Fruit fly (Drosophila melanogaster) whole organism, embryonic: Measurements from ENCODE around the gene Argk1.
A peak's percentile ranks its signal among the peaks of the same experiment; 100 is the strongest.

Experiments
- Abd-B ChIP-seq: fragments of 200-800 bp; sonication (Bioruptor generic); optimal IDR thresholded peaks from 2 replicates; lab custom pipeline; 2018; ENCODE audit warnings: missing biosample characterization, mild to moderate bottlenecking, missing genetic modification characterization, moderate library complexity
- Atf3 ChIP-seq: fragments of 200-800 bp; sonication (Bioruptor generic); optimal IDR thresholded peaks from 3 replicates; lab custom pipeline; 2016; ENCODE audit warnings: missing biosample characterization, missing genetic modification characterization
- CG11398 ChIP-seq: fragments of 200-800 bp; sonication (Bioruptor generic); optimal IDR thresholded peaks from 2 replicates; lab custom pipeline; 2016; ENCODE audit warnings: missing biosample characterization, missing genetic modification characterization
- CG12104 ChIP-seq: fragments of 200-800 bp; sonication (Bioruptor generic); optimal IDR thresholded peaks from 3 replicates; lab custom pipeline; 2016; ENCODE audit warnings: missing biosample characterization, missing genetic modification characterization
- CG1233 ChIP-seq: fragments of 200-800 bp; sonication (Bioruptor generic); optimal IDR thresholded peaks from 4 replicates; lab custom pipeline; 2018; ENCODE audit warnings: missing biosample characterization, mild to moderate bottlenecking, missing genetic modification characterization
- CG17328 ChIP-seq: fragments of 200-800 bp; sonication (Bioruptor generic); IDR thresholded peaks from 2 replicates; pipeline ENCODE4 v1.3.6; 2022; ENCODE audit warnings: missing biosample characterization, missing genetic modification characterization
- CG17359 ChIP-seq: fragments of 200-800 bp; sonication (Bioruptor generic); optimal IDR thresholded peaks from 3 replicates; lab custom pipeline; 2018; ENCODE audit warnings: missing biosample characterization, mild to moderate bottlenecking, missing genetic modification characterization, moderate library complexity
- CG17385 ChIP-seq: fragments of 200-800 bp; sonication (Bioruptor generic); optimal IDR thresholded peaks from 3 replicates; lab custom pipeline; 2018; ENCODE audit warnings: missing biosample characterization, mild to moderate bottlenecking, missing genetic modification characterization
- CG17568 ChIP-seq: fragments of 200-800 bp; sonication (Bioruptor generic); optimal IDR thresholded peaks from 2 replicates; lab custom pipeline; 2018; ENCODE audit warnings: missing biosample characterization, mild to moderate bottlenecking, missing genetic modification characterization, moderate library complexity
- CG2120 ChIP-seq: fragments of 200-800 bp; sonication (Bioruptor generic); optimal IDR thresholded peaks from 3 replicates; lab custom pipeline; 2016; ENCODE audit warnings: missing biosample characterization, missing genetic modification characterization
- CG30403 ChIP-seq: fragments of 200-800 bp; sonication (Bioruptor generic); optimal IDR thresholded peaks from 3 replicates; lab custom pipeline; 2016; ENCODE audit warnings: missing biosample characterization, missing genetic modification characterization
- CG31441 ChIP-seq: fragments of 200-800 bp; sonication (Bioruptor generic); IDR thresholded peaks from 2 replicates; pipeline ENCODE4 v1.3.6; 2022; ENCODE audit warnings: missing biosample characterization, missing genetic modification characterization
- CG34422 ChIP-seq: fragments of 200-800 bp; sonication (Bioruptor generic); IDR thresholded peaks from 3 replicates; pipeline ENCODE4 v1.3.6; 2022; ENCODE audit warnings: missing biosample characterization, missing genetic modification characterization
- CG4404 ChIP-seq: fragments of 200-800 bp; sonication (Bioruptor generic); IDR thresholded peaks from 2 replicates; pipeline ENCODE4 v1.3.6; 2022; ENCODE audit warnings: missing biosample characterization, missing genetic modification characterization
- CG4424 ChIP-seq: fragments of 200-800 bp; sonication (Bioruptor generic); optimal IDR thresholded peaks from 3 replicates; lab custom pipeline; 2016; ENCODE audit warnings: missing biosample characterization, missing genetic modification characterization
- CG4820 ChIP-seq: fragments of 200-800 bp; sonication (Bioruptor generic); optimal IDR thresholded peaks from 3 replicates; lab custom pipeline; 2016; ENCODE audit warnings: missing biosample characterization, missing genetic modification characterization
- CG4854 ChIP-seq: fragments of 200-800 bp; sonication (Bioruptor generic); optimal IDR thresholded peaks from 2 replicates; lab custom pipeline; 2016; ENCODE audit warnings: missing biosample characterization, missing genetic modification characterization, inconsistent platforms
- CG6683 ChIP-seq: fragments of 200-800 bp; sonication (Bioruptor generic); optimal IDR thresholded peaks from 2 replicates; lab custom pipeline; 2017; ENCODE audit warnings: missing biosample characterization, mild to moderate bottlenecking, missing genetic modification characterization, missing genetic modification reagents
- CG6765 ChIP-seq: fragments of 200-800 bp; sonication (Bioruptor generic); optimal IDR thresholded peaks from 3 replicates; lab custom pipeline; 2017; ENCODE audit warnings: missing biosample characterization, mild to moderate bottlenecking, missing genetic modification characterization
- CG7963 ChIP-seq: fragments of 200-800 bp; sonication (Bioruptor generic); IDR thresholded peaks from 3 replicates; pipeline ENCODE4 v1.3.6; 2022; ENCODE audit warnings: missing biosample characterization, missing genetic modification characterization; ENCODE audit not compliant: partially characterized antibody
- CG8359 ChIP-seq: fragments of 200-800 bp; sonication (Bioruptor generic); optimal IDR thresholded peaks from 2 replicates; lab custom pipeline; 2017; ENCODE audit warnings: missing biosample characterization, mild to moderate bottlenecking, missing genetic modification characterization, borderline replicate concordance
- CG8388 ChIP-seq: fragments of 200-800 bp; sonication (Bioruptor generic); optimal IDR thresholded peaks from 2 replicates; lab custom pipeline; 2019; ENCODE audit warnings: missing biosample characterization, mild to moderate bottlenecking, missing genetic modification characterization, moderate library complexity
- CTCF ChIP-seq: fragments of 200-800 bp; sonication (Bioruptor generic); optimal IDR thresholded peaks from 2 replicates; lab custom pipeline; 2017; ENCODE audit warnings: missing biosample characterization, mild to moderate bottlenecking, missing genetic modification characterization, moderate library complexity
- D ChIP-seq, 2 experiments: fragments of 200-800 bp in 1 of 2; fragments of >200 bp in 1 of 2; sonication (Bioruptor generic) in 1 of 2; optimal IDR thresholded peaks; 2 replicates in 1 of 2; 3 replicates in 1 of 2; lab custom pipeline; 2017; ENCODE audit warnings: mild to moderate bottlenecking in 1 of 2, missing biosample characterization in 1 of 2, missing genetic modification characterization in 1 of 2, missing genetic modification reagents in 1 of 2
- ERR ChIP-seq: fragments of 200-800 bp; sonication (Bioruptor generic); optimal IDR thresholded peaks from 2 replicates; lab custom pipeline; 2016; ENCODE audit warnings: missing biosample characterization, missing genetic modification characterization
- Lpt ChIP-seq: fragments of >200 bp; optimal IDR thresholded peaks from 2 replicates; lab custom pipeline; 2018; ENCODE audit warnings: missing biosample characterization, missing genetic modification characterization
- MESR4 ChIP-seq: fragments of 200-800 bp; sonication (Bioruptor generic); optimal IDR thresholded peaks from 2 replicates; lab custom pipeline; 2018; ENCODE audit warnings: missing biosample characterization, mild to moderate bottlenecking, missing genetic modification characterization, moderate library complexity
- Mrtf ChIP-seq: fragments of 200-800 bp; sonication (Bioruptor generic); IDR thresholded peaks from 3 replicates; pipeline ENCODE4 v1.3.6; 2022; ENCODE audit warnings: missing biosample characterization, missing genetic modification characterization
- Sox102F ChIP-seq: fragments of 200-800 bp; sonication (Bioruptor generic); optimal IDR thresholded peaks from 2 replicates; lab custom pipeline; 2018; ENCODE audit warnings: missing biosample characterization, mild to moderate bottlenecking, missing genetic modification characterization, moderate library complexity
- Stat92E ChIP-seq, 3 experiments: fragments of >200 bp in 2 of 3; fragments of 200-800 bp in 1 of 3; sonication (Bioruptor generic) in 1 of 3; optimal IDR thresholded peaks; 2 replicates each; lab custom pipeline; 2017 to 2019; ENCODE audit warnings: missing biosample characterization in 3 of 3, missing genetic modification characterization in 3 of 3, mild to moderate bottlenecking in 1 of 3, moderate library complexity in 1 of 3
- TFAM ChIP-seq: fragments of 200-800 bp; sonication (Bioruptor generic); optimal IDR thresholded peaks from 2 replicates; lab custom pipeline; 2017; ENCODE audit warnings: missing biosample characterization, missing genetic modification characterization, inconsistent platforms
- ac ChIP-seq: fragments of 200-800 bp; sonication (Bioruptor generic); optimal IDR thresholded peaks from 3 replicates; lab custom pipeline; 2017; ENCODE audit warnings: missing biosample characterization, mild to moderate bottlenecking, missing genetic modification characterization
- bcd ChIP-seq: fragments of 200-800 bp; sonication (Bioruptor generic); optimal IDR thresholded peaks from 2 replicates; lab custom pipeline; 2017; ENCODE audit warnings: missing biosample characterization, mild to moderate bottlenecking, missing genetic modification characterization
- caup ChIP-seq: fragments of 200-800 bp; sonication (Bioruptor generic); optimal IDR thresholded peaks from 3 replicates; lab custom pipeline; 2017; ENCODE audit warnings: missing biosample characterization, mild to moderate bottlenecking, missing genetic modification characterization, moderate library complexity; ENCODE audit not compliant: severe bottlenecking
- crol ChIP-seq: fragments of 200-800 bp; sonication (Bioruptor generic); IDR thresholded peaks from 2 replicates; pipeline ENCODE4 v1.3.6; 2022; ENCODE audit warnings: missing biosample characterization, missing genetic modification characterization
- da ChIP-seq: fragments of 200-800 bp; sonication (Bioruptor generic); optimal IDR thresholded peaks from 2 replicates; lab custom pipeline; 2016; ENCODE audit warnings: missing biosample characterization, missing genetic modification characterization
- fd96Cb ChIP-seq: fragments of 200-800 bp; sonication (Bioruptor generic); optimal IDR thresholded peaks from 2 replicates; lab custom pipeline; 2018; ENCODE audit warnings: missing biosample characterization, mild to moderate bottlenecking, missing genetic modification characterization, moderate library complexity
- fru ChIP-seq: fragments of >200 bp; optimal IDR thresholded peaks from 2 replicates; lab custom pipeline; 2017
- gt ChIP-seq: fragments of 200-800 bp; sonication (Bioruptor generic); IDR thresholded peaks from 2 replicates; pipeline ENCODE4 v1.3.6; 2022; ENCODE audit warnings: missing biosample characterization, missing genetic modification characterization
- mirr ChIP-seq: fragments of 200-800 bp; sonication (Bioruptor generic); optimal IDR thresholded peaks from 3 replicates; lab custom pipeline; 2018; ENCODE audit warnings: missing biosample characterization, mild to moderate bottlenecking, missing genetic modification characterization
- nau ChIP-seq: fragments of 200-800 bp; sonication (Bioruptor generic); optimal IDR thresholded peaks from 3 replicates; lab custom pipeline; 2017; ENCODE audit warnings: missing biosample characterization, mild to moderate bottlenecking, missing genetic modification characterization, missing genetic modification reagents
- nerfin-2 ChIP-seq: fragments of 200-800 bp; sonication (Bioruptor generic); IDR thresholded peaks from 2 replicates; pipeline ENCODE4 v1.3.6; 2022; ENCODE audit warnings: missing biosample characterization, missing genetic modification characterization; ENCODE audit not compliant: partially characterized antibody
- odd ChIP-seq: fragments of 200-800 bp; sonication (Bioruptor generic); optimal IDR thresholded peaks from 2 replicates; lab custom pipeline; 2017; ENCODE audit warnings: missing biosample characterization, mild to moderate bottlenecking, missing genetic modification characterization
- phol ChIP-seq: fragments of 200-800 bp; sonication (Bioruptor generic); optimal IDR thresholded peaks from 3 replicates; lab custom pipeline; 2018; ENCODE audit warnings: missing biosample characterization, mild to moderate bottlenecking, missing genetic modification characterization, moderate library complexity
- repo ChIP-seq: fragments of 200-800 bp; sonication (Bioruptor generic); optimal IDR thresholded peaks from 2 replicates; lab custom pipeline; 2016; ENCODE audit warnings: missing biosample characterization, missing genetic modification characterization
- seq ChIP-seq: fragments of 200-800 bp; sonication (Bioruptor generic); IDR thresholded peaks from 2 replicates; pipeline ENCODE4 v1.3.6; 2022; ENCODE audit warnings: missing biosample characterization, missing genetic modification characterization
- tin ChIP-seq: fragments of 200-800 bp; sonication (Bioruptor generic); optimal IDR thresholded peaks from 3 replicates; lab custom pipeline; 2016; ENCODE audit warnings: missing biosample characterization, missing genetic modification characterization
- tna ChIP-seq: fragments of 200-800 bp; sonication (Bioruptor generic); IDR thresholded peaks from 2 replicates; pipeline ENCODE4 v1.3.6; 2022; ENCODE audit warnings: missing biosample characterization, missing genetic modification characterization; ENCODE audit not compliant: partially characterized antibody
- tx ChIP-seq: fragments of 200-800 bp; sonication (Bioruptor generic); optimal IDR thresholded peaks from 2 replicates; lab custom pipeline; 2016; ENCODE audit warnings: missing biosample characterization, missing genetic modification characterization
- zfh1 ChIP-seq: fragments of 200-800 bp; sonication (Bioruptor generic); IDR thresholded peaks from 3 replicates; pipeline ENCODE4 v1.3.6; 2022; ENCODE audit warnings: missing biosample characterization, missing genetic modification characterization
- zfh2 ChIP-seq: fragments of 200-800 bp; sonication (Bioruptor generic); optimal IDR thresholded peaks from 2 replicates; lab custom pipeline; 2016; ENCODE audit warnings: missing biosample characterization, missing genetic modification characterization

Gene Argk1

dm6 chr3L:9025680-9026079 lies 40.1 kb downstream of the Argk1 start (continued):
- TF ChIP-seq seq = peak; percentile 87
- TF ChIP-seq odd = peak; percentile 56
- TF ChIP-seq Lpt (GFP tag; lab: Kevin White, UChicago) = no peak
- TF ChIP-seq CG17359 (tag; lab: Kevin White, UChicago) = peak; percentile 86
- peak; percentile 65 for TF ChIP-seq CG17568
- peak; percentile 88 for TF ChIP-seq phol
- TF ChIP-seq tx (GFP tag; lab: Kevin White, UChicago) = peak; percentile 72
- peak; percentile 86 for TF ChIP-seq Mrtf (GFP tag; lab: Robert Waterston, UW)
- peak; percentile 74 for TF ChIP-seq bcd (GFP tag; lab: Kevin White, UChicago)
- peak; percentile 41 for TF ChIP-seq da (GFP tag; lab: Kevin White, UChicago)
- TF ChIP-seq TFAM = no peak
- peak; percentile 83 for TF ChIP-seq CG8388 (GFP tag; lab: Kevin White, UChicago)
- peak; percentile 92 for TF ChIP-seq CG34422 (GFP tag; lab: Robert Waterston, UW)
- peak; percentile 78 for TF ChIP-seq CG1233 (GFP tag; lab: Kevin White, UChicago)
- TF ChIP-seq zfh1 (GFP tag; lab: Robert Waterston, UW) = peak; percentile 94
- TF ChIP-seq CG6683 (GFP tag; lab: Kevin White, UChicago) = peak; percentile 49
- TF ChIP-seq CG17385 (GFP tag; lab: Kevin White, UChicago) = peak; percentile 77
- peak; percentile 77 for TF ChIP-seq gt (GFP tag; lab: Robert Waterston, UW)
- TF ChIP-seq caup (GFP tag; lab: Kevin White, UChicago) = peak; percentile 74
- no peak for TF ChIP-seq nerfin-2 (GFP tag; lab: Robert Waterston, UW)
- TF ChIP-seq ac (GFP tag; lab: Kevin White, UChicago) = peak; percentile 53
- peak; percentile 86 for TF ChIP-seq CG4424 (GFP tag; lab: Kevin White, UChicago)
- TF ChIP-seq Atf3 (GFP tag; lab: Kevin White, UChicago) = peak; percentile 72
- peak; percentile 81 for TF ChIP-seq CG2120 (GFP tag; lab: Kevin White, UChicago)
- peak; percentile 89 for TF ChIP-seq Sox102F (GFP tag; lab: Kevin White, UChicago)
- TF ChIP-seq CG4404 (GFP tag; lab: Robert Waterston, UW) = peak; percentile 89
- TF ChIP-seq CG31441 (GFP tag; lab: Robert Waterston, UW) = peak; percentile 87
- peak; percentile 63 for TF ChIP-seq CG11398 (GFP tag; lab: Kevin White, UChicago)
- TF ChIP-seq Stat92E (GFP tag; optimal IDR thresholded peaks at IDR 0.05; lab: Kevin White, UChicago) = no peak
- TF ChIP-seq CG6765 = peak; percentile 39
- TF ChIP-seq tna (GFP tag; lab: Robert Waterston, UW) = no peak
- peak; percentile 68 for TF ChIP-seq repo (GFP tag; lab: Kevin White, UChicago)
- peak; percentile 84 for TF ChIP-seq CG30403 (GFP tag; lab: Kevin White, UChicago)
- no peak for TF ChIP-seq fru (lab: Kevin White, UChicago)
- no peak for TF ChIP-seq mirr (GFP tag; lab: Kevin White, UChicago)
- peak; percentile 61 for TF ChIP-seq CG8359 (GFP tag; lab: Kevin White, UChicago)
- TF ChIP-seq CG7963 (GFP tag; lab: Robert Waterston, UW) = no peak
- TF ChIP-seq nau (GFP tag; lab: Kevin White, UChicago) = peak; percentile 70
- TF ChIP-seq fd96Cb (tag; lab: Kevin White, UChicago) = peak; percentile 88
- TF ChIP-seq zfh2 = peak; percentile 50
- TF ChIP-seq CG17328 (GFP tag; lab: Robert Waterston, UW) = peak; percentile 92
- TF ChIP-seq Abd-B (GFP tag; lab: Kevin White, UChicago) = peak; percentile 82
- peak; percentile 74 for TF ChIP-seq CG12104
- peak; percentile 45 for TF ChIP-seq ERR (GFP tag; lab: Kevin White, UChicago)
- no peak for TF ChIP-seq crol (GFP tag; lab: Robert Waterston, UW)
- no peak for TF ChIP-seq MESR4 (GFP tag; lab: Kevin White, UChicago)
- TF ChIP-seq CG4820 (GFP tag; lab: Kevin White, UChicago) = peak; percentile 81
- TF ChIP-seq tin (GFP tag; lab: Kevin White, UChicago) = peak; percentile 82
- TF ChIP-seq CTCF = peak; percentile 12
- TF ChIP-seq CG4854 (GFP tag; lab: Kevin White, UChicago) = peak; percentile 68
- no peak for TF ChIP-seq D (optimal IDR thresholded peaks at IDR 0.05; lab: Kevin White, UChicago)
- TF ChIP-seq D (GFP tag; optimal IDR thresholded peaks at IDR 0.05; lab: Kevin White, UChicago) = peak; percentile 78
